Worm (Caenorhabditis elegans) whole organism, L4/young adult: ENCODE data around the gene spat-2.

Experiments used
- W03F9.2 ChIP-seq: fragments of 150-350 bp; optimal IDR thresholded peaks from 2 replicates; lab custom pipeline; 2014; ENCODE audit warnings: missing biosample characterization, missing genetic modification characterization
- him-1 ChIP-seq: sonication (generic microtip); optimal IDR thresholded peaks from 2 replicates; lab custom pipeline; 2016; ENCODE audit warnings: missing genotype, missing genetic modification reagents, missing genetic modification characterization, missing compliant biosample characterization

DNA sequence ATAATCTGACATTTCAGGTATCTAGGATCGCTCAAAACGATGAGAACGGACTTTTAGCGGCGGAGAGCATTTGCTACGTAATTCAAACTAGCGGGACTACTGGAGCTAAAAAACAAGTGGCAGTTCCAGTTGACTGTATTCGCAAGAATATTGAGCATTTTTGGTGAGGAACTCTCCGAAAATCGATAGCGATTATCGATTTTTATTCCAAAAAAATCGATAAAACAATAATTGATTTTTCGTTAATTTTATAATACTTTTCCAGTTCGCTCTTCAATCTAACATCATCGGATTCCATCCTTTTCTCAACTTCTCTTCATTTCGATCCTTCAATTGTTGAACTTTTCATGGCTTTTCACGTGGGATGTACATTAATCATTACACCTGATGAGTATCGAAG, 32.5 kb downstream of the spat-2 start:
- TF ChIP-seq him-1 (tag; lab: Kevin White, UChicago) (no peak), W03F9.2 (no peak)
